Fruit fly (Drosophila melanogaster): ENCODE data around the gene tbc.
"Not testable (repeated sequence)": the region's sequence is repeated elsewhere in the genome, so short reads cannot be mapped to it uniquely, and the experiment has no call there.

The tbc gene

dm6 chrX:20433345-20434332, 15.5 kb upstream of the tbc start, which contains the start of gene CG1695:
TSS of gene CG1695 (plus strand) at chrX:20433950.
- TF ChIP-seq CG32264 (GFP tag; optimal IDR thresholded peaks at IDR 0.05) = no peak
- peak; percentile 10 for TF ChIP-seq woc (GFP tag; optimal IDR thresholded peaks at IDR 0.05)
- no peak for TF ChIP-seq Sp1 (GFP tag; optimal IDR thresholded peaks at IDR 0.05)
- no peak for TF ChIP-seq Hr83 (GFP tag; optimal IDR thresholded peaks at IDR 0.05; ENCODE audit: poor library complexity, severe bottlenecking)
- no peak for TF ChIP-seq dl (GFP tag; optimal IDR thresholded peaks at IDR 0.05; ENCODE audit: insufficient read depth in 1 of 2, partially characterized antibody in 2 of 2)
- no peak for TF ChIP-seq Hr78 (GFP tag; optimal IDR thresholded peaks at IDR 0.05)
- TF ChIP-seq h (GFP tag; optimal IDR thresholded peaks at IDR 0.05) = no peak
- TF ChIP-seq sv (GFP tag; optimal IDR thresholded peaks at IDR 0.05) = no peak
- TF ChIP-seq dsf (GFP tag; optimal IDR thresholded peaks at IDR 0.05; ENCODE audit: borderline replicate concordance) = no peak
- TF ChIP-seq N (GFP tag; optimal IDR thresholded peaks at IDR 0.05) = peak; percentile 26
- TF ChIP-seq Dif (GFP tag; optimal IDR thresholded peaks at IDR 0.05; ENCODE audit: partially characterized antibody) = no peak
- no peak for TF ChIP-seq Jra (GFP tag; optimal IDR thresholded peaks at IDR 0.05)
- no peak for TF ChIP-seq foxo (GFP tag; optimal IDR thresholded peaks at IDR 0.05)
- peak; percentile 35 for TF ChIP-seq HLH106 (tag; optimal IDR thresholded peaks at IDR 0.05)

- TF ChIP-seq N (GFP tag; optimal IDR thresholded peaks at IDR 0.05) = no peak
- TF ChIP-seq Rel (GFP tag; optimal IDR thresholded peaks at IDR 0.05) = no peak
- TF ChIP-seq Rel (tag; optimal IDR thresholded peaks at IDR 0.05) = no peak
- TF ChIP-seq sage (GFP tag; optimal IDR thresholded peaks at IDR 0.05) = no peak
- TF ChIP-seq foxo (GFP tag; optimal IDR thresholded peaks at IDR 0.05) = no peak
- no peak for TF ChIP-seq sv (GFP tag; optimal IDR thresholded peaks at IDR 0.05)
- no peak for TF ChIP-seq Hnf4 (GFP tag; optimal IDR thresholded peaks at IDR 0.05)
- TF ChIP-seq br (GFP tag; optimal IDR thresholded peaks at IDR 0.05) = no peak
- no peak for TF ChIP-seq Hr83 (GFP tag; optimal IDR thresholded peaks at IDR 0.05; ENCODE audit: poor library complexity, severe bottlenecking)
These were observed 14.6 kb upstream of the tbc start for dm6 chrX:20434534-20434933.

- TF ChIP-seq lola (GFP tag; optimal IDR thresholded peaks at IDR 0.05) (no peak), Hr78 (GFP tag; optimal IDR thresholded peaks at IDR 0.05) (no peak), sage (GFP tag; optimal IDR thresholded peaks at IDR 0.05) (no peak), Abd-B (GFP tag; optimal IDR thresholded peaks at IDR 0.05) (no peak), CG9705 (GFP tag; optimal IDR thresholded peaks at IDR 0.05) (no peak), brk (GFP tag; optimal IDR thresholded peaks at IDR 0.05) (no peak)
These were observed 12.3 kb upstream of the tbc start for dm6 chrX:20436866-20437265.

dm6 chrX:20446071-20446470, 3.1 kb upstream of the tbc start, which contains the start of gene CG42578:
TSS of gene CG42578 (plus strand) at chrX:20446371.
- TF ChIP-seq rgr (GFP tag; optimal IDR thresholded peaks at IDR 0.05); Vsx2 (GFP tag; optimal IDR thresholded peaks at IDR 0.05; ENCODE audit: partially characterized antibody); Dfd (GFP tag; optimal IDR thresholded peaks at IDR 0.05): not testable (repeated sequence)

- no peak for TF ChIP-seq Hnf4 (GFP tag; optimal IDR thresholded peaks at IDR 0.05)
- no peak for TF ChIP-seq CG9705 (GFP tag; optimal IDR thresholded peaks at IDR 0.05)
- no peak for TF ChIP-seq brk (GFP tag; optimal IDR thresholded peaks at IDR 0.05)
- TF ChIP-seq Sp1 (GFP tag; optimal IDR thresholded peaks at IDR 0.05) = no peak
These were observed 1.1 kb upstream of the tbc start for dm6 chrX:20447865-20448584.

All from whole organism, wandering third instar larva.